Fruit fly (Drosophila melanogaster) whole organism, embryonic: ENCODE measurements around the gene Polr1D.
A peak's percentile ranks its signal among the peaks of the same experiment; 100 is the strongest.

Source experiments
- CG10147 ChIP-seq: fragments of 200-800 bp; sonication (Bioruptor generic); optimal IDR thresholded peaks from 2 replicates; lab custom pipeline; 2019; ENCODE audit warnings: missing biosample characterization, mild to moderate bottlenecking, missing genetic modification characterization, moderate library complexity
- CG10274 ChIP-seq: fragments of 200-800 bp; sonication (Bioruptor generic); optimal IDR thresholded peaks from 3 replicates; lab custom pipeline; 2017; ENCODE audit warnings: missing biosample characterization, mild to moderate bottlenecking, missing genetic modification characterization
- CG11247 ChIP-seq: fragments of 200-800 bp; sonication (Bioruptor generic); IDR thresholded peaks from 2 replicates; pipeline ENCODE4 v1.3.6; 2022; ENCODE audit warnings: missing biosample characterization, missing genetic modification characterization
- CG1233 ChIP-seq: fragments of 200-800 bp; sonication (Bioruptor generic); optimal IDR thresholded peaks from 4 replicates; lab custom pipeline; 2018; ENCODE audit warnings: missing biosample characterization, mild to moderate bottlenecking, missing genetic modification characterization
- CG15696 ChIP-seq: fragments of 200-800 bp; sonication (Bioruptor generic); optimal IDR thresholded peaks from 2 replicates; lab custom pipeline; 2019; ENCODE audit warnings: missing biosample characterization, mild to moderate bottlenecking, missing genetic modification characterization, moderate library complexity
- CG18262 ChIP-seq: fragments of 200-800 bp; optimal IDR thresholded peaks from 3 replicates; lab custom pipeline; 2019; ENCODE audit warnings: missing biosample characterization, mild to moderate bottlenecking, missing genetic modification characterization, moderate library complexity
- CG1832 ChIP-seq: fragments of 200-800 bp; sonication (Bioruptor generic); optimal IDR thresholded peaks from 2 replicates; lab custom pipeline; 2017; ENCODE audit warnings: missing biosample characterization, mild to moderate bottlenecking, missing genetic modification characterization, inconsistent platforms
- CG18476 ChIP-seq: fragments of 200-800 bp; sonication (Bioruptor generic); optimal IDR thresholded peaks from 2 replicates; lab custom pipeline; 2016; ENCODE audit warnings: missing biosample characterization, mild to moderate bottlenecking, missing genetic modification characterization
- CG2129 ChIP-seq: fragments of 200-800 bp; sonication (Bioruptor generic); IDR thresholded peaks from 2 replicates; pipeline ENCODE4 v1.3.6; 2022; ENCODE audit warnings: missing biosample characterization, missing genetic modification characterization; ENCODE audit not compliant: partially characterized antibody
- CG2875 ChIP-seq: fragments of 200-800 bp; sonication (Bioruptor generic); optimal IDR thresholded peaks from 2 replicates; lab custom pipeline; 2017; ENCODE audit warnings: missing biosample characterization, mild to moderate bottlenecking, missing genetic modification characterization, missing genetic modification reagents
- CG2889 ChIP-seq: fragments of 200-800 bp; sonication (Bioruptor generic); IDR thresholded peaks from 3 replicates; pipeline ENCODE4 v1.3.6; 2022; ENCODE audit warnings: missing biosample characterization, missing genetic modification characterization
- CG33557 ChIP-seq: fragments of 200-800 bp; sonication (Bioruptor generic); optimal IDR thresholded peaks from 2 replicates; lab custom pipeline; 2019; ENCODE audit warnings: missing biosample characterization, mild to moderate bottlenecking, missing genetic modification characterization, moderate library complexity
- CG6654 ChIP-seq: fragments of 200-800 bp; sonication (Bioruptor generic); optimal IDR thresholded peaks from 2 replicates; lab custom pipeline; 2017; ENCODE audit warnings: missing biosample characterization, mild to moderate bottlenecking, missing genetic modification characterization
- CG7357 ChIP-seq: fragments of 200-800 bp; sonication (Bioruptor generic); IDR thresholded peaks from 3 replicates; pipeline ENCODE4 v1.3.6; 2022; ENCODE audit warnings: missing biosample characterization, missing genetic modification characterization
- CG7556 ChIP-seq: fragments of 200-800 bp; sonication (Bioruptor generic); optimal IDR thresholded peaks from 2 replicates; lab custom pipeline; 2017; ENCODE audit warnings: missing biosample characterization, mild to moderate bottlenecking, missing genetic modification characterization
- CTCF ChIP-seq: fragments of 200-800 bp; sonication (Bioruptor generic); optimal IDR thresholded peaks from 2 replicates; lab custom pipeline; 2017; ENCODE audit warnings: missing biosample characterization, mild to moderate bottlenecking, missing genetic modification characterization, moderate library complexity
- Dbx ChIP-seq: fragments of 200-800 bp; sonication (Bioruptor generic); IDR thresholded peaks from 3 replicates; pipeline ENCODE4 v1.3.6; 2022; ENCODE audit warnings: missing biosample characterization, missing genetic modification characterization
- Dll ChIP-seq: fragments of 200-800 bp; sonication (Bioruptor generic); IDR thresholded peaks from 4 replicates; pipeline ENCODE4 v1.3.6; 2022; ENCODE audit warnings: missing biosample characterization, missing genetic modification characterization; ENCODE audit not compliant: partially characterized antibody
- E2f2 ChIP-seq: fragments of 200-800 bp; sonication (Bioruptor generic); IDR thresholded peaks from 2 replicates; pipeline ENCODE4 v1.3.6; 2022; ENCODE audit warnings: missing biosample characterization, missing genetic modification characterization
- H2.0 ChIP-seq: fragments of 200-800 bp; sonication (Bioruptor generic); IDR thresholded peaks from 2 replicates; pipeline ENCODE4 v1.3.6; 2022; ENCODE audit warnings: missing biosample characterization, missing genetic modification characterization
- Med ChIP-seq: fragments of 200-800 bp; sonication (Bioruptor generic); peaks from one replicate; lab custom pipeline; 2016; ENCODE audit warnings: missing biosample characterization, missing genetic modification characterization, mild to moderate bottlenecking, inconsistent platforms, moderate library complexity
- Nf-YB ChIP-seq: fragments of 200-800 bp; sonication (Bioruptor generic); optimal IDR thresholded peaks from 3 replicates; lab custom pipeline; 2019; ENCODE audit warnings: missing biosample characterization, mild to moderate bottlenecking, missing genetic modification characterization, moderate library complexity
- NfI ChIP-seq: fragments of 200-800 bp; sonication (Bioruptor generic); optimal IDR thresholded peaks from 3 replicates; lab custom pipeline; 2018; ENCODE audit warnings: missing biosample characterization, mild to moderate bottlenecking, missing genetic modification characterization, moderate library complexity
- Rfx ChIP-seq: fragments of 200-800 bp; sonication (Bioruptor generic); IDR thresholded peaks from 2 replicates; pipeline ENCODE4 v1.3.6; 2022; ENCODE audit warnings: missing biosample characterization, missing genetic modification characterization
- Rx ChIP-seq: fragments of 200-800 bp; sonication (Bioruptor generic); IDR thresholded peaks from 2 replicates; pipeline ENCODE4 v1.3.6; 2022; ENCODE audit warnings: missing biosample characterization, missing genetic modification characterization
- Scr ChIP-seq: fragments of 200-800 bp; sonication (Bioruptor generic); IDR thresholded peaks from 2 replicates; pipeline ENCODE4 v1.3.6; 2022; ENCODE audit warnings: missing biosample characterization, missing genetic modification characterization; ENCODE audit not compliant: partially characterized antibody
- Xrp1 ChIP-seq: fragments of 200-800 bp; sonication (Bioruptor generic); IDR thresholded peaks from 2 replicates; pipeline ENCODE4 v1.3.6; 2022; ENCODE audit warnings: missing biosample characterization, missing genetic modification characterization
- ara ChIP-seq: fragments of 200-800 bp; sonication (Bioruptor generic); IDR thresholded peaks from 2 replicates; pipeline ENCODE4 v1.3.6; 2022; ENCODE audit warnings: missing biosample characterization, missing genetic modification characterization
- ash1 ChIP-seq: fragments of 200-800 bp; sonication (Bioruptor generic); optimal IDR thresholded peaks from 2 replicates; lab custom pipeline; 2018; ENCODE audit warnings: missing biosample characterization, mild to moderate bottlenecking, missing genetic modification characterization
- bsh ChIP-seq, 2 experiments: fragments of 200-800 bp; sonication (Bioruptor generic); optimal IDR thresholded peaks; 2 replicates each; lab custom pipeline; 2017 to 2018; ENCODE audit warnings: mild to moderate bottlenecking in 2 of 2, missing biosample characterization in 2 of 2, missing genetic modification characterization in 2 of 2, moderate library complexity in 1 of 2
- cg ChIP-seq: fragments of 200-800 bp; sonication (Bioruptor generic); optimal IDR thresholded peaks from 3 replicates; lab custom pipeline; 2019; ENCODE audit warnings: missing biosample characterization, mild to moderate bottlenecking, missing genetic modification characterization, moderate library complexity
- crp ChIP-seq, 2 experiments: fragments of 200-800 bp; sonication (Bioruptor generic); optimal IDR thresholded peaks; 2 replicates in 1 of 2; 3 replicates in 1 of 2; lab custom pipeline; 2017; ENCODE audit warnings: missing biosample characterization in 2 of 2, missing genetic modification characterization in 2 of 2, mild to moderate bottlenecking in 1 of 2, moderate library complexity in 1 of 2
- dpn ChIP-seq, 2 experiments: fragments of 200-800 bp; sonication (Bioruptor generic); optimal IDR thresholded peaks; 3 replicates each; lab custom pipeline; 2016; ENCODE audit warnings: missing biosample characterization in 2 of 2, missing genetic modification characterization in 2 of 2
- en ChIP-seq: fragments of 200-800 bp; sonication (Bioruptor generic); optimal IDR thresholded peaks from 2 replicates; lab custom pipeline; 2016; ENCODE audit warnings: missing biosample characterization, missing genetic modification characterization
- hkb ChIP-seq, 2 experiments: fragments of 200-800 bp in 1 of 2; fragments of >200 bp in 1 of 2; sonication (Bioruptor generic) in 1 of 2; IDR thresholded peaks in 1 of 2; optimal IDR thresholded peaks in 1 of 2; 2 replicates each; pipeline versions ENCODE4 v1.3.6 to Lab custom; 2017 to 2022; ENCODE audit warnings: missing biosample characterization in 1 of 2, missing genetic modification characterization in 1 of 2
- insv ChIP-seq, 2 experiments: fragments of 200-800 bp; sonication (Bioruptor generic); optimal IDR thresholded peaks; 3 replicates each; lab custom pipeline; 2016 to 2018; ENCODE audit warnings: missing biosample characterization in 2 of 2, missing genetic modification characterization in 2 of 2
- kah ChIP-seq: fragments of 200-800 bp; sonication (Bioruptor generic); optimal IDR thresholded peaks from 2 replicates; lab custom pipeline; 2018; ENCODE audit warnings: missing biosample characterization, mild to moderate bottlenecking, missing genetic modification characterization
- lab ChIP-seq: fragments of 200-800 bp; sonication (Bioruptor generic); optimal IDR thresholded peaks from 3 replicates; lab custom pipeline; 2017; ENCODE audit warnings: missing biosample characterization, missing genetic modification characterization, mild to moderate bottlenecking, moderate library complexity, missing genetic modification reagents
- lov ChIP-seq, 2 experiments: fragments of 200-800 bp in 1 of 2; fragments of >200 bp in 1 of 2; sonication (Bioruptor generic) in 1 of 2; IDR thresholded peaks in 1 of 2; optimal IDR thresholded peaks in 1 of 2; 2 replicates in 1 of 2; 3 replicates in 1 of 2; pipeline versions ENCODE4 v1.3.6 to Lab custom; 2017 to 2022; ENCODE audit warnings: missing biosample characterization in 1 of 2, missing genetic modification characterization in 1 of 2
- nom ChIP-seq: fragments of 200-800 bp; sonication (Bioruptor generic); optimal IDR thresholded peaks from 2 replicates; lab custom pipeline; 2017; ENCODE audit warnings: missing biosample characterization, missing genetic modification characterization, mild to moderate bottlenecking, moderate library complexity, missing genetic modification reagents
- pfk ChIP-seq: fragments of 200-800 bp; sonication (Bioruptor generic); optimal IDR thresholded peaks from 2 replicates; lab custom pipeline; 2018; ENCODE audit warnings: missing biosample characterization, mild to moderate bottlenecking, missing genetic modification characterization, moderate library complexity
- sens-2 ChIP-seq: fragments of 200-800 bp; sonication (Bioruptor generic); IDR thresholded peaks from 2 replicates; pipeline ENCODE4 v1.3.6; 2022; ENCODE audit warnings: missing biosample characterization, missing genetic modification characterization
- sim ChIP-seq: fragments of 200-800 bp; sonication (Bioruptor generic); IDR thresholded peaks from 2 replicates; pipeline ENCODE4 v1.3.6; 2022; ENCODE audit warnings: missing biosample characterization, missing genetic modification characterization
- sisA ChIP-seq: fragments of 200-800 bp; sonication (Bioruptor generic); IDR thresholded peaks from 2 replicates; pipeline ENCODE4 v1.3.6; 2022; ENCODE audit warnings: missing biosample characterization, missing genetic modification characterization
- slbo ChIP-seq: fragments of 200-800 bp; sonication (Bioruptor generic); IDR thresholded peaks from 2 replicates; pipeline ENCODE4 v1.3.6; 2022; ENCODE audit warnings: missing biosample characterization, missing genetic modification characterization
- sr ChIP-seq: fragments of 200-800 bp; sonication (Bioruptor generic); IDR thresholded peaks from 3 replicates; pipeline ENCODE4 v1.3.6; 2022; ENCODE audit warnings: missing biosample characterization, missing genetic modification characterization
- unpg ChIP-seq: fragments of 200-800 bp; sonication (Bioruptor generic); optimal IDR thresholded peaks from 3 replicates; lab custom pipeline; 2018; ENCODE audit warnings: missing biosample characterization, mild to moderate bottlenecking, missing genetic modification characterization, moderate library complexity

Gene Polr1D

DNA sequence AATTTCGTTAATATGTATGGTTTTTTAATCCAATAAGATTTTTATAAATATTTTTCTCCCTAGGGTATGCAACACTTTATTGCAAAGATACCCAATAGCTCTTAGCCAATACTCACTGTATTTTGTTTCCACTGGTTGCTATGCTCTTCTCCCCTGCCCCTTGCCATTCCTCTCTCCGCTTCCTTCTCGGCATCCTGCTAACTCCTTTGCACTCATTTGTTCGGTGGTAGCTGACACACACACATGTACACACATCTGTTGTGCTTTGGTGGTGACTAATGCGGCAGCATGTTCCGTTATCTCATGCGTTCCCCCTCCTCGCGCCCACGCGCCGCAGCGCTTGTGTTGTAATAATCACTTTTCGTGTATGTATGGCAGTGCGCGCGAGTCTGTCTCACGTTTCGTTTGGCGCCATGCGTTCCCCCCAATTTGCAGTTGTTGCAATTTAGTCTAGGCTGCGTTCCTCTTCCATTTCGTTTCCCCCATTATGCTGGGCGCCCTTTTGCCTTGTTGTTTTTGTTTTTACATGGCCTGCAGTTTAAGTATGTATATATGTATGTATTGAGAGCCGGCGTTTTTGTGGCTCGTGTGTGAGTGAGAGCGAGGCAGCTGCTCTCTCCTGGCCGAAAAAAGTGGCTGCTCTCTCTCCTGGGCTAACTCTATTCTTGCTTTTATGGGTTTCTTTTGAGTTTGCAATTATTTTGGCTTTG is at the start of gene Polr1D (continued):
- TF ChIP-seq en (GFP tag; lab: Kevin White, UChicago) (no peak), nom (peak; percentile 12), Scr (GFP tag; lab: Robert Waterston, UW) (peak; percentile 25; the same call in 1 of the 2 replicates), lov (optimal IDR thresholded peaks at IDR 0.05; lab: Kevin White, UChicago) (no peak), lov (GFP tag; IDR thresholded peaks at IDR 0.05; lab: Robert Waterston, UW) (peak; percentile 66; the same call in 1 of the 3 replicates), CG2129 (GFP tag; lab: Robert Waterston, UW) (no peak), crp (GFP tag; optimal IDR thresholded peaks at IDR 0.05; lab: Kevin White, UChicago) (no peak), sens-2 (GFP tag; lab: Robert Waterston, UW) (no peak), CG6654 (GFP tag; lab: Kevin White, UChicago) (no peak), kah (GFP tag; lab: Kevin White, UChicago) (no peak), ara (GFP tag; lab: Robert Waterston, UW) (peak; percentile 41; the same call in 1 of the 2 replicates), ash1 (peak; percentile 66), NfI (no peak), pfk (GFP tag; lab: Kevin White, UChicago) (peak; percentile 100), CG7556 (GFP tag; lab: Kevin White, UChicago) (peak; percentile 28), CG15696 (tag; lab: Kevin White, UChicago) (no peak), Xrp1 (GFP tag; lab: Robert Waterston, UW) (peak; percentile 55; the same call in 1 of the 2 replicates), CG11247 (GFP tag; lab: Robert Waterston, UW) (0 out of 2 replicates have a peak, but pooled peaks have one; percentile 32), dpn (GFP tag; optimal IDR thresholded peaks at IDR 0.05; lab: Kevin White, UChicago) (no peak), CG18262 (peak; percentile 19), Dll (GFP tag; lab: Robert Waterston, UW) (peak; percentile 45; the same call in 1 of the 4 replicates), E2f2 (peak; percentile 11; the same call in 1 of the 2 replicates), insv (GFP tag; optimal IDR thresholded peaks at IDR 0.05; lab: Kevin White, UChicago) (peak; percentile 55 to 98), sisA (GFP tag; lab: Robert Waterston, UW) (0 out of 2 replicates have a peak, but pooled peaks have one; percentile 16), Rfx (GFP tag; lab: Robert Waterston, UW) (peak; percentile 74), hkb (optimal IDR thresholded peaks at IDR 0.05; lab: Kevin White, UChicago) (no peak), hkb (GFP tag; IDR thresholded peaks at IDR 0.05; lab: Robert Waterston, UW) (0 out of 2 replicates have a peak, but pooled peaks have one; percentile 53), CG1832 (GFP tag; lab: Kevin White, UChicago) (peak; percentile 41), CG2875 (GFP tag; lab: Kevin White, UChicago) (no peak), CG2889 (GFP tag; lab: Robert Waterston, UW) (no peak), lab (GFP tag; lab: Kevin White, UChicago) (peak; percentile 28), Dbx (GFP tag; lab: Robert Waterston, UW) (no peak), cg (GFP tag; lab: Kevin White, UChicago) (peak; percentile 96), CG7357 (peak; percentile 54; the same call in 2 of the 3 replicates), CG10274 (GFP tag; lab: Kevin White, UChicago) (no peak), Med (GFP tag; lab: Kevin White, UChicago) (peak; percentile 80), CTCF (GFP tag; lab: Kevin White, UChicago) (no peak), sr (GFP tag; lab: Robert Waterston, UW) (peak; percentile 95), Nf-YB (peak; percentile 7), CG18476 (no peak), sim (GFP tag; lab: Robert Waterston, UW) (no peak), slbo (GFP tag; lab: Robert Waterston, UW) (peak; percentile 25), H2.0 (GFP tag; lab: Robert Waterston, UW) (no peak), CG33557 (GFP tag; lab: Kevin White, UChicago) (peak; percentile 2), CG1233 (GFP tag; lab: Kevin White, UChicago) (no peak), bsh (GFP tag; optimal IDR thresholded peaks at IDR 0.05; lab: Kevin White, UChicago) (peak in 1 of 2 experiments; percentile 5), unpg (GFP tag; lab: Kevin White, UChicago) (no peak), Rx (no peak), CG10147 (GFP tag; lab: Kevin White, UChicago) (no peak)
